Fruit fly (Drosophila melanogaster): Measurements from ENCODE around the gene Rsod.

- TF ChIP-seq CG5204 (GFP tag; optimal IDR thresholded peaks at IDR 0.05) (no peak), CG33017 (tag; optimal IDR thresholded peaks at IDR 0.05) (no peak), Crg-1 (GFP tag; optimal IDR thresholded peaks at IDR 0.05) (no peak), ovo (GFP tag; optimal IDR thresholded peaks at IDR 0.05) (no peak), kay (GFP tag; ENCODE audit: borderline replicate concordance) (no peak), Hr96 (GFP tag; optimal IDR thresholded peaks at IDR 0.05) (no peak), CG1620 (GFP tag; optimal IDR thresholded peaks at IDR 0.05) (no peak), CG14711 (tag; optimal IDR thresholded peaks at IDR 0.05) (no peak)
Observed at dm6 chr3R:30176314-30176713, 5.3 kb upstream of the Rsod start.

Measured in whole organism, adult.